Fruit fly (Drosophila melanogaster): ENCODE measurements around the gene Spindly.

Spindly gene

DNA sequence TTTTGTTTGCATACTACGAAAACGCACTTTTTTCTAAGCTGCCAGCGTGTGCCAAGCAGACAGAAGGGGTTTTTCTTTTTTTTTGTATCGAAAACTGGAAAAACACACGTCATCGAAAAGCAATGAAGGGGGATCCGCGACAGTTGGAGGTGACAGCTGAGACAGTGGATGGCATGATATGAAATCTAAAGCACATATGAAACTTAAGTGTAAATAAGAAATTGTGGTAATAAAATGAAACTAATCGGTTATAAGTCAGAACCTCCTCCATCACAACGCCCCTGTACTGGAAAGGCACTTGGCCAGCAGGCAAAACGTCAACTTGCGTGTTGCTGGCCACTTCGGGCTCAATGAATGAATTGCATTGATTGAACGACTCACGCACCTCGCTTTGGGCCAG, 46.4 kb downstream of the Spindly start (continued):
- TF ChIP-seq cas (GFP tag; IDR thresholded peaks at IDR 0.05) (no peak), trem (tag; optimal IDR thresholded peaks at IDR 0.05) (no peak)

DNA sequence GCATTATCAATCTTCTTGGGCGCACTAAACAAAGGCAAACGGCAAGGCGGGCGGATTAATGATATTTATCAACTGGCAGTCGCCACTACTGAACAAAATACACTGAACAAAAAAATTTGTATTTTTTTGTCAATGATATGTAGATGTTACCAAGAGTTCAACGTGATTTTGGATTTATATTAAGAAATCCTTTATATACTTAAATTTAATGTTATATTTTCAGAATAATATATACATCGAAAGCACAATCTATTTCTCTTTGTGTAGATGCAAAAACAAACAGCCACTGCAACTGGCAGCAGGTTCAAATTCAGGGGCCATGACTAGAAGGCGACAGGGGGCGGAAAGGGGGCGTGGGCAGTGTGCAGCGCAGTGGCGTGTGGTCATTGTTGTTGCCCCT, 47.4 kb downstream of the Spindly start:
- TF ChIP-seq CG34422 (GFP tag; IDR thresholded peaks at IDR 0.05), result no peak
- TF ChIP-seq Drgx (GFP tag; IDR thresholded peaks at IDR 0.05), result peak; percentile 91
- peak; percentile 26 for TF ChIP-seq Oli (tag; optimal IDR thresholded peaks at IDR 0.05)
- peak; percentile 41; the same call in 1 of the 2 replicates for TF ChIP-seq Ptx1 (GFP tag; IDR thresholded peaks at IDR 0.05)
- no peak for TF ChIP-seq bigmax (GFP tag; optimal IDR thresholded peaks at IDR 0.05)
- 0 out of 3 replicates have a peak, but pooled peaks have one; percentile 30 for TF ChIP-seq ci (GFP tag; IDR thresholded peaks at IDR 0.05)
- TF ChIP-seq CG10267 (tag; optimal IDR thresholded peaks at IDR 0.05), result peak; percentile 16
- TF ChIP-seq Sox102F (GFP tag; optimal IDR thresholded peaks at IDR 0.05), result peak; percentile 47
- TF ChIP-seq bcd (GFP tag; optimal IDR thresholded peaks at IDR 0.05), result peak; percentile 0
- TF ChIP-seq ttk (GFP tag; IDR thresholded peaks at IDR 0.05), result peak; percentile 22; the same call in 1 of the 2 replicates
- 0 out of 3 replicates have a peak, but pooled peaks have one; percentile 15 for TF ChIP-seq CG11456 (GFP tag; IDR thresholded peaks at IDR 0.05)
- no peak for TF ChIP-seq CG13894 (tag; optimal IDR thresholded peaks at IDR 0.05)
- no peak for TF ChIP-seq org-1 (GFP tag; optimal IDR thresholded peaks at IDR 0.05)
- TF ChIP-seq CG8388 (GFP tag; optimal IDR thresholded peaks at IDR 0.05), result peak; percentile 4
- no peak for TF ChIP-seq prd (optimal IDR thresholded peaks at IDR 0.05)
- peak; percentile 39; the same call in 1 of the 3 replicates for TF ChIP-seq prd (GFP tag; IDR thresholded peaks at IDR 0.05)
- TF ChIP-seq Xrp1 (GFP tag; IDR thresholded peaks at IDR 0.05), result peak; percentile 35; the same call in 1 of the 2 replicates
- TF ChIP-seq sd (tag; optimal IDR thresholded peaks at IDR 0.05), result no peak
- peak; percentile 4 for TF ChIP-seq CG4424 (GFP tag; optimal IDR thresholded peaks at IDR 0.05)
- TF ChIP-seq gem (tag; optimal IDR thresholded peaks at IDR 0.05), result peak; percentile 55
- peak; percentile 42 for TF ChIP-seq dmrt11E (tag; optimal IDR thresholded peaks at IDR 0.05)
- no peak for TF ChIP-seq Optix (GFP tag; IDR thresholded peaks at IDR 0.05)
- peak; percentile 10 for TF ChIP-seq CoRest (tag; optimal IDR thresholded peaks at IDR 0.05)
- TF ChIP-seq salm (tag; optimal IDR thresholded peaks at IDR 0.05), result no peak
- no peak for TF ChIP-seq hkb (optimal IDR thresholded peaks at IDR 0.05)
- TF ChIP-seq hkb (GFP tag; IDR thresholded peaks at IDR 0.05), result 0 out of 2 replicates have a peak, but pooled peaks have one; percentile 16
- TF ChIP-seq zen (tag; optimal IDR thresholded peaks at IDR 0.05), result peak; percentile 23
- TF ChIP-seq Blimp-1 (GFP tag; optimal IDR thresholded peaks at IDR 0.05), result peak; percentile 32
- no peak for TF ChIP-seq CG3281 (GFP tag; optimal IDR thresholded peaks at IDR 0.05)
- peak; percentile 45; the same call in 1 of the 2 replicates for TF ChIP-seq vvl (GFP tag; IDR thresholded peaks at IDR 0.05)
- TF ChIP-seq CG13424 (tag; optimal IDR thresholded peaks at IDR 0.05), result peak; percentile 22
- TF ChIP-seq nmo (GFP tag; optimal IDR thresholded peaks at IDR 0.05), result peak; percentile 30
- TF ChIP-seq ara (GFP tag; IDR thresholded peaks at IDR 0.05), result no peak
- no peak for TF ChIP-seq ranshi (GFP tag; IDR thresholded peaks at IDR 0.05)
- peak; percentile 10 for TF ChIP-seq trem (tag; optimal IDR thresholded peaks at IDR 0.05)
- no peak for TF ChIP-seq Taf1 (GFP tag; IDR thresholded peaks at IDR 0.05)
- TF ChIP-seq ase (GFP tag; IDR thresholded peaks at IDR 0.05), result 0 out of 3 replicates have a peak, but pooled peaks have one; percentile 32
- TF ChIP-seq oc (tag; optimal IDR thresholded peaks at IDR 0.05), result no peak
- peak; percentile 32 for TF ChIP-seq fd96Cb (tag; optimal IDR thresholded peaks at IDR 0.05)
- 0 out of 2 replicates have a peak, but pooled peaks have one; percentile 16 for TF ChIP-seq crol (GFP tag; IDR thresholded peaks at IDR 0.05)
- TF ChIP-seq sens (GFP tag), result peak; percentile 1
- TF ChIP-seq ewg (GFP tag; optimal IDR thresholded peaks at IDR 0.05), result peak; percentile 3

All from whole organism, embryonic.